Worm (Caenorhabditis elegans): Measurements from ENCODE around the gene ZC443.3.

DNA sequence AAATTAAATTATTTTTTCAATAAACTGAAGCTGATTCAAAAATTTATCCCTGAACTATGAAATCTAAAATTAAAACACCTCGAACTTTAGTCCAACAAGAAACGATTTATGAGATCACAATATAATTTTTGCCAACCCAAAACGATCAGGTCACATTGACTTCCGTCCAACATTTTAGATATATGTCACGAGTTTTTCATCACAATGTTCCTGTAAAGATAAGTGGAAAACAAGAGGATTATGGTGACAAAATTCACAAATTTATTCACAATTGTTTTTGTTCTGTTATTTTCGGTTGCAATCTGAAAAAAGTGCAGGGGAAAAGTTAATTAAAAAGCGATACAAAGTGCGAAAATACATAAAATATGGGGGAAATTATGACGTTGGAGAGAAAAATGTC is 2.8 kb upstream of the ZC443.3 start:
- TF ChIP-seq madf-5 (GFP tag; IDR thresholded peaks at IDR 0.05): no peak
- TF ChIP-seq unc-62 (GFP tag; optimal IDR thresholded peaks at IDR 0.05 in 1 of 2): peak in 1 of 2 experiments; percentile 74
- no peak for TF ChIP-seq unc-62 (tag; optimal IDR thresholded peaks at IDR 0.05)

All from whole organism, L4 larva.